Worm (Caenorhabditis elegans): ENCODE measurements around the gene R08F11.7.

Gene R08F11.7

DNA sequence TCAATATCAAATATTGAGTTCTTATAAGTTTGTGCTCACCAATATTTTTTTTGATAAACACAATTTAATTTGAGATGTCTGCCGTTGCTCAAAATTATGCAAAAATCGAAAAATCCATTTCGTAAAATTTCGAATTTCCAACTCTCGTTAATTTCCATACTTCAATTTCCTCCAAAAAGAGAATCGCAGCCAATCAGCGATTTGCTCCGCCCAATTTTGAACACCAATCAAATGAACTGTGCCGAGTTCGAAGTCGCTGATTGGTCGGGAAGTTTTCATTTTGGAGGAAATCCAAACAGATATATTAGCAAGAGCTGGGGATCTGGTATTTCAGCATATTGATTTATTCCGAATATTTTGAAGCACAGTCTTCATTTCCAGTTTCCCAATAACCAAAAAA is 18.0 kb downstream of the R08F11.7 start:
- TF ChIP-seq mls-2 (tag; optimal IDR thresholded peaks at IDR 0.05), result no peak
- TF ChIP-seq tbx-8 (GFP tag; optimal IDR thresholded peaks at IDR 0.05), result no peak
- no peak for TF ChIP-seq M03D4.4 (tag; optimal IDR thresholded peaks at IDR 0.05)
- no peak for TF ChIP-seq lsy-2 (tag; optimal IDR thresholded peaks at IDR 0.05)
- no peak for TF ChIP-seq ztf-11 (tag; optimal IDR thresholded peaks at IDR 0.05)

ce11 chrV:3808336-3808735 is 18.5 kb downstream of the R08F11.7 start, which contains the start of gene srw-6:
Gene srw-6 (plus strand): TSS chrV:3808636.
- no peak for TF ChIP-seq nhr-2 (tag; optimal IDR thresholded peaks at IDR 0.05)
- no peak for TF ChIP-seq ceh-83 (GFP tag; optimal IDR thresholded peaks at IDR 0.05)
- no peak for TF ChIP-seq ztf-11 (tag; optimal IDR thresholded peaks at IDR 0.05)
- no peak for TF ChIP-seq sptf-1 (tag; optimal IDR thresholded peaks at IDR 0.05)
- TF ChIP-seq flh-1 (GFP tag; optimal IDR thresholded peaks at IDR 0.05), result no peak
- no peak for TF ChIP-seq lsy-2 (tag; optimal IDR thresholded peaks at IDR 0.05)
- TF ChIP-seq nhr-12 (tag; optimal IDR thresholded peaks at IDR 0.05), result no peak
- no peak for TF ChIP-seq nhr-237 (tag; optimal IDR thresholded peaks at IDR 0.05)

DNA sequence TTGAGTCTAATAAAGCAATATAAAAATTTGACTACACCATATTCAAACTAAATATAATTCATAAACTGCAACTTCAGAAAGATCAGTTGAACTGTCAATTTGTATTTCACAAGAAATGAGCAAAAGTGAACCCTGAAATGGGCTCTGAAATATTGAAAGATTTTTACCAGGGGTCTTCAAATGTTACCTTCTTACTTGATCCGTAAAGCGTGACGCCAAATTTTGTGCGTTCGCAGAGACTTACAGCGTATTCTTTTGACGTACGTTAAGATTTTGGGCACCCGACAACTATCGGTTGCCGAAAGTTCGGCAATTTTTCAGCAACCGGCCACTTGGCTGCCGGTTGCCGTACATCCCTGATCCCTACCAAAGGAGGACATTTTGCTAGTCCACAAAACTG is 20.2 kb downstream of the R08F11.7 start:
- TF ChIP-seq ceh-39 (tag; optimal IDR thresholded peaks at IDR 0.05), result no peak
- TF ChIP-seq sptf-1 (tag; optimal IDR thresholded peaks at IDR 0.05), result no peak
- TF ChIP-seq nhr-2 (tag; optimal IDR thresholded peaks at IDR 0.05), result no peak
- no peak for TF ChIP-seq lsy-2 (tag; optimal IDR thresholded peaks at IDR 0.05)
- TF ChIP-seq bed-3 (GFP tag; optimal IDR thresholded peaks at IDR 0.05), result no peak

- no peak for TF ChIP-seq lsy-2 (tag; optimal IDR thresholded peaks at IDR 0.05)
- TF ChIP-seq bed-3 (GFP tag; optimal IDR thresholded peaks at IDR 0.05), result no peak
- no peak for TF ChIP-seq sptf-1 (tag; optimal IDR thresholded peaks at IDR 0.05)
- no peak for TF ChIP-seq ces-1 (GFP tag; optimal IDR thresholded peaks at IDR 0.05)
- no peak for TF ChIP-seq hlh-1 (tag; optimal IDR thresholded peaks at IDR 0.05)
- no peak for TF ChIP-seq snpc-4 (tag; optimal IDR thresholded peaks at IDR 0.05)
- TF ChIP-seq sem-2 (GFP tag; optimal IDR thresholded peaks at IDR 0.05), result no peak
- no peak for TF ChIP-seq cnd-1 (tag; optimal IDR thresholded peaks at IDR 0.05)
- no peak for TF ChIP-seq tbx-8 (GFP tag; optimal IDR thresholded peaks at IDR 0.05)
- TF ChIP-seq elt-1 (tag; optimal IDR thresholded peaks at IDR 0.05; ENCODE audit: borderline replicate concordance, insufficient read depth), result no peak
- no peak for TF ChIP-seq nhr-237 (tag; optimal IDR thresholded peaks at IDR 0.05)
- TF ChIP-seq zip-8 (tag; optimal IDR thresholded peaks at IDR 0.05), result no peak
- no peak for TF ChIP-seq drap-1 (GFP tag; optimal IDR thresholded peaks at IDR 0.05)
- no peak for TF ChIP-seq pha-4 (tag; optimal IDR thresholded peaks at IDR 0.05)
- TF ChIP-seq mls-2 (tag; optimal IDR thresholded peaks at IDR 0.05), result no peak
- TF ChIP-seq ham-2 (GFP tag; optimal IDR thresholded peaks at IDR 0.05), result no peak
- TF ChIP-seq flh-1 (GFP tag; optimal IDR thresholded peaks at IDR 0.05), result no peak
- no peak for TF ChIP-seq unc-120 (tag; optimal IDR thresholded peaks at IDR 0.05; ENCODE audit: poor library complexity, severe bottlenecking)
These were observed 21.7 kb downstream of the R08F11.7 start, which contains the start of gene scl-13 for ce11 chrV:3811541-3811940. Gene scl-13 (minus strand): TSS chrV:3811641.

ce11 chrV:3812291-3812690 is 22.4 kb downstream of the R08F11.7 start, which contains the start of gene scl-12:
Gene scl-12 (plus strand): TSS chrV:3812591.
- TF ChIP-seq unc-39 (tag; optimal IDR thresholded peaks at IDR 0.05) (no peak), snpc-4 (tag; optimal IDR thresholded peaks at IDR 0.05) (no peak), lin-32 (GFP tag; optimal IDR thresholded peaks at IDR 0.05) (no peak), nhr-12 (tag; optimal IDR thresholded peaks at IDR 0.05) (no peak), blmp-1 (tag; optimal IDR thresholded peaks at IDR 0.05) (no peak), pha-4 (tag; optimal IDR thresholded peaks at IDR 0.05) (no peak), mls-2 (tag; optimal IDR thresholded peaks at IDR 0.05) (no peak), nhr-2 (tag; optimal IDR thresholded peaks at IDR 0.05) (no peak), elt-3 (tag; optimal IDR thresholded peaks at IDR 0.05) (no peak), sem-2 (GFP tag; optimal IDR thresholded peaks at IDR 0.05) (no peak), M03D4.4 (tag; optimal IDR thresholded peaks at IDR 0.05) (no peak), drap-1 (GFP tag; optimal IDR thresholded peaks at IDR 0.05) (no peak), unc-62 (GFP tag; optimal IDR thresholded peaks at IDR 0.05) (no peak), lin-13 (tag; optimal IDR thresholded peaks at IDR 0.05) (no peak), lsy-2 (tag; optimal IDR thresholded peaks at IDR 0.05) (no peak), nhr-28 (tag; optimal IDR thresholded peaks at IDR 0.05) (no peak), tbx-8 (GFP tag; optimal IDR thresholded peaks at IDR 0.05) (no peak), unc-120 (tag; optimal IDR thresholded peaks at IDR 0.05; ENCODE audit: poor library complexity, severe bottlenecking) (no peak), nhr-76 (tag; optimal IDR thresholded peaks at IDR 0.05) (no peak)
